Worm (Caenorhabditis elegans) whole organism, late embryonic: ENCODE results near the gene clc-1.

Source experiments
- F13H6.1 ChIP-seq: sonication (generic microtip); optimal IDR thresholded peaks from 2 replicates; lab custom pipeline; 2016; ENCODE audit warnings: missing genetic modification characterization, missing compliant biosample characterization
- ceh-14 ChIP-seq: sonication (generic microtip); optimal IDR thresholded peaks from 2 replicates; lab custom pipeline; 2016; ENCODE audit warnings: missing genotype, missing genetic modification characterization, missing compliant biosample characterization
- ceh-48 ChIP-seq: sonication (generic microtip); optimal IDR thresholded peaks from 2 replicates; lab custom pipeline; 2016; ENCODE audit warnings: missing genetic modification characterization, inconsistent platforms, missing compliant biosample characterization
- ceh-6 ChIP-seq: fragments of 200-800 bp; sonication (Bioruptor generic); optimal IDR thresholded peaks from 2 replicates; lab custom pipeline; 2018; ENCODE audit warnings: mild to moderate bottlenecking, missing genetic modification characterization, missing compliant biosample characterization
- ceh-9 ChIP-seq: sonication (generic microtip); optimal IDR thresholded peaks from 2 replicates; lab custom pipeline; 2016; ENCODE audit warnings: mild to moderate bottlenecking, missing genetic modification characterization, inconsistent platforms, missing compliant biosample characterization
- ets-4 ChIP-seq: sonication (generic microtip); optimal IDR thresholded peaks from 2 replicates; lab custom pipeline; 2016; ENCODE audit warnings: missing genetic modification characterization, missing compliant biosample characterization
- hlh-15 ChIP-seq: sonication (generic microtip); optimal IDR thresholded peaks from 2 replicates; lab custom pipeline; 2016; ENCODE audit warnings: missing genetic modification characterization, missing compliant biosample characterization
- hlh-6 ChIP-seq: sonication (generic microtip); optimal IDR thresholded peaks from 2 replicates; lab custom pipeline; 2016; ENCODE audit warnings: missing genotype, missing genetic modification characterization, missing compliant biosample characterization
- lim-6 ChIP-seq: sonication (generic microtip); optimal IDR thresholded peaks from 2 replicates; lab custom pipeline; 2016; ENCODE audit warnings: missing genetic modification characterization, missing compliant biosample characterization
- nfya-1 ChIP-seq: sonication (generic microtip); optimal IDR thresholded peaks from 2 replicates; lab custom pipeline; 2017; ENCODE audit warnings: missing genetic modification characterization, mild to moderate bottlenecking, missing compliant biosample characterization, antibody characterized with exemption, moderate library complexity
- pax-1 ChIP-seq: fragments of 150-350 bp; optimal IDR thresholded peaks from 2 replicates; lab custom pipeline; 2014; ENCODE audit warnings: missing biosample characterization, missing genetic modification characterization
- pqm-1 ChIP-seq: sonication (generic microtip); optimal IDR thresholded peaks from 2 replicates; lab custom pipeline; 2016; ENCODE audit warnings: missing genetic modification characterization, missing compliant biosample characterization
- tbx-2 ChIP-seq: sonication (generic microtip); optimal IDR thresholded peaks from 2 replicates; lab custom pipeline; 2016; ENCODE audit warnings: missing genetic modification characterization, missing compliant biosample characterization
- unc-86 ChIP-seq: sonication (generic microtip); optimal IDR thresholded peaks from 2 replicates; lab custom pipeline; 2016; ENCODE audit warnings: missing genetic modification characterization, missing compliant biosample characterization

ce11 chrX:11061904-11062303 is 14.7 kb downstream of the clc-1 start, which contains the start of gene lpr-5:
- no peak for TF ChIP-seq ets-4 (tag; lab: Kevin White, UChicago)
- no peak for TF ChIP-seq ceh-14
- TF ChIP-seq ceh-6 (GFP tag; lab: Kevin White, UChicago), result no peak
- no peak for TF ChIP-seq unc-86 (tag; lab: Kevin White, UChicago)
- TF ChIP-seq ceh-9 (tag; lab: Kevin White, UChicago), result no peak
- no peak for TF ChIP-seq nfya-1
- TF ChIP-seq pax-1 (tag; lab: Kevin White, UChicago), result no peak
- TF ChIP-seq lim-6 (tag; lab: Kevin White, UChicago), result no peak
- TF ChIP-seq ceh-48, result no peak
- TF ChIP-seq pqm-1 (tag; lab: Kevin White, UChicago), result no peak
- TF ChIP-seq hlh-15 (tag; lab: Kevin White, UChicago), result no peak
- no peak for TF ChIP-seq tbx-2 (tag; lab: Kevin White, UChicago)
- TF ChIP-seq hlh-6 (tag; lab: Kevin White, UChicago), result no peak
- no peak for TF ChIP-seq F13H6.1 (tag; lab: Kevin White, UChicago)
